Worm (Caenorhabditis elegans) whole organism, mixed stage, embryonic: ENCODE data around the gene T01H3.2.

Experiments
- ceh-39 ChIP-seq: fragments of 150-350 bp; optimal IDR thresholded peaks from 2 replicates; lab custom pipeline; 2014; ENCODE audit warnings: missing biosample characterization, missing genetic modification characterization
- ces-1 ChIP-seq: fragments of 150-350 bp; optimal IDR thresholded peaks from 2 replicates; lab custom pipeline; 2014; ENCODE audit warnings: missing biosample characterization, missing genetic modification reagents, missing genetic modification characterization
- cnd-1 ChIP-seq: fragments of 200-800 bp; sonication (Bioruptor generic); optimal IDR thresholded peaks from 2 replicates; lab custom pipeline; 2018; ENCODE audit warnings: mild to moderate bottlenecking, missing genetic modification characterization, missing compliant biosample characterization
- elt-3 ChIP-seq: fragments of 150-350 bp; optimal IDR thresholded peaks from 2 replicates; lab custom pipeline; 2014; ENCODE audit warnings: missing biosample characterization, missing genetic modification characterization
- hlh-1 ChIP-seq: fragments of 150-350 bp; optimal IDR thresholded peaks from 2 replicates; lab custom pipeline; 2014; ENCODE audit warnings: missing biosample characterization, missing genetic modification reagents, missing genetic modification characterization
- lin-13 ChIP-seq: fragments of 150-350 bp; optimal IDR thresholded peaks from 2 replicates; lab custom pipeline; 2014; ENCODE audit warnings: missing biosample characterization, missing genetic modification characterization
- lsy-2 ChIP-seq: fragments of 150-350 bp; optimal IDR thresholded peaks from 2 replicates; lab custom pipeline; 2014; ENCODE audit warnings: missing biosample characterization, missing genetic modification characterization
- mep-1 ChIP-seq: fragments of 150-350 bp; optimal IDR thresholded peaks from 2 replicates; lab custom pipeline; 2017; ENCODE audit warnings: missing biosample characterization, missing genetic modification reagents, missing genetic modification characterization, inconsistent platforms
- mls-2 ChIP-seq: sonication (generic microtip); optimal IDR thresholded peaks from 2 replicates; lab custom pipeline; 2016; ENCODE audit warnings: mild to moderate bottlenecking, missing genetic modification characterization, moderate library complexity, missing compliant biosample characterization
- nhr-28 ChIP-seq: fragments of 150-350 bp; optimal IDR thresholded peaks from 2 replicates; lab custom pipeline; 2014; ENCODE audit warnings: missing biosample characterization, missing genetic modification characterization
- nhr-76 ChIP-seq: sonication (generic microtip); optimal IDR thresholded peaks from 2 replicates; lab custom pipeline; 2017; ENCODE audit warnings: missing biosample characterization, missing genetic modification characterization
- sptf-1 ChIP-seq: sonication (generic microtip); optimal IDR thresholded peaks from 2 replicates; lab custom pipeline; 2017; ENCODE audit warnings: mild to moderate bottlenecking, missing genetic modification characterization, moderate library complexity, missing compliant biosample characterization
- unc-62 ChIP-seq: fragments of 150-350 bp; optimal IDR thresholded peaks from 2 replicates; lab custom pipeline; 2014; ENCODE audit warnings: missing biosample characterization, missing genetic modification reagents, missing genetic modification characterization

ce11 chrII:7851480-7851879, 26.3 kb downstream of the T01H3.2 start:
- TF ChIP-seq cnd-1 (tag; lab: Kevin White, UChicago) (no peak), hlh-1 (no peak), lsy-2 (tag; lab: Kevin White, UChicago) (no peak), sptf-1 (no peak), ceh-39 (tag; lab: Kevin White, UChicago) (no peak), ces-1 (GFP tag; lab: Kevin White, UChicago) (no peak), mls-2 (tag; lab: Kevin White, UChicago) (no peak), elt-3 (no peak), nhr-28 (no peak), unc-62 (GFP tag; lab: Kevin White, UChicago) (no peak), lin-13 (tag; lab: Kevin White, UChicago) (no peak), nhr-76 (tag; lab: Kevin White, UChicago) (no peak), mep-1 (tag; lab: Kevin White, UChicago) (no peak)
